Fruit fly (Drosophila melanogaster): ENCODE measurements around the gene GstZ1.

Gene GstZ1

dm6 chr3R:9456373-9456772, at the start of gene GstZ1:
GstZ1 (minus strand) TSS chr3R:9456546.
- TF ChIP-seq noc (tag; optimal IDR thresholded peaks at IDR 0.05), result no peak

- TF ChIP-seq noc (tag; optimal IDR thresholded peaks at IDR 0.05), result peak; percentile 13
These were observed 48.0 kb upstream of the GstZ1 start, which contains the start of gene CG8149 for dm6 chr3R:9504355-9504754. CG8149 (plus strand) TSS chr3R:9504656.

dm6 chr3R:9503329-9504088, 47.2 kb upstream of the GstZ1 start:
- no peak for TF ChIP-seq noc (tag; optimal IDR thresholded peaks at IDR 0.05)

dm6 chr3R:9502416-9502763, 46.0 kb upstream of the GstZ1 start, which contains the start of gene RhoL:
RhoL (minus strand) TSS chr3R:9502581.
- peak; percentile 54 for TF ChIP-seq noc (tag; optimal IDR thresholded peaks at IDR 0.05)

- no peak for TF ChIP-seq noc (tag; optimal IDR thresholded peaks at IDR 0.05)
These were observed 45.4 kb upstream of the GstZ1 start for dm6 chr3R:9501489-9502415.

dm6 chr3R:9500193-9501051, 44.1 kb upstream of the GstZ1 start:
- TF ChIP-seq noc (tag; optimal IDR thresholded peaks at IDR 0.05), result peak; percentile 35

dm6 chr3R:9499238-9499637, 42.9 kb upstream of the GstZ1 start:
- TF ChIP-seq noc (tag; optimal IDR thresholded peaks at IDR 0.05), result no peak

- TF ChIP-seq noc (tag; optimal IDR thresholded peaks at IDR 0.05), result no peak
These were observed 40.4 kb upstream of the GstZ1 start for dm6 chr3R:9496748-9497147.

dm6 chr3R:9494627-9495009, 38.3 kb upstream of the GstZ1 start, which contains the start of gene phu:
phu (plus strand) TSS chr3R:9494801.
- no peak for TF ChIP-seq noc (tag; optimal IDR thresholded peaks at IDR 0.05)

- peak; percentile 63 for TF ChIP-seq noc (tag; optimal IDR thresholded peaks at IDR 0.05)
These were observed 37.6 kb upstream of the GstZ1 start, which contains the start of gene CG16779 for dm6 chr3R:9493627-9494626. CG16779 (minus strand) TSS chr3R:9493677.

dm6 chr3R:9492100-9492499, 35.8 kb upstream of the GstZ1 start:
- TF ChIP-seq noc (tag; optimal IDR thresholded peaks at IDR 0.05), result no peak

- no peak for TF ChIP-seq noc (tag; optimal IDR thresholded peaks at IDR 0.05)
These were observed 34.8 kb upstream of the GstZ1 start for dm6 chr3R:9491065-9491567.

- TF ChIP-seq noc (tag; optimal IDR thresholded peaks at IDR 0.05), result no peak
These were observed 32.1 kb upstream of the GstZ1 start for dm6 chr3R:9488493-9488892.

dm6 chr3R:9487961-9488360, 31.6 kb upstream of the GstZ1 start:
- no peak for TF ChIP-seq noc (tag; optimal IDR thresholded peaks at IDR 0.05)
